Fruit fly (Drosophila melanogaster) whole organism: ENCODE data around the gene ppk21.

Source experiments
- psq ChIP-seq: fragments of >200 bp; optimal IDR thresholded peaks from 2 replicates; lab custom pipeline; 2017
- usp ChIP-seq: fragments of >200 bp; optimal IDR thresholded peaks from 2 replicates; lab custom pipeline; 2017; ENCODE audit warnings: missing biosample characterization, missing genetic modification characterization, mixed read lengths

DNA sequence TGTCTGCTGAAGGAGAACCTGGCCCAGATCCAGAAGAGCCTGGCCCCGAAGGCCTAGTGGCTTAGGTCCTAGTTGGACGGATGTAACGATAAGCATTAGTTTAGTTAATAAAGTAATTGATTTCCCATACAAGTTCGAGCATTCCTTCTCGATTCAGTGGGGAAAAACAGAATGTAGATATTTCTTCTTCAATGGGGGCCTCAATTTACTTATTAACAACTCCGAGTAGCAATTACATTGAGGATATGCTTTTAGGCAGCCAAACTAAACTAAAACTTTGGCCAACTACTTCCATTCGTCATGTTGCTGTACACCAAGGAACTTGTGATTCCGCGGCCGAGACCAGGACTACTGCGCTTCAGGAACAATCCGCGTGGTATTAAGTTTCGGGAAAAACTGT, 7.6 kb downstream of the ppk21 start, which contains the start of gene ppk19:
- TF ChIP-seq psq (lab: Kevin White, UChicago) (no peak), usp (GFP tag; lab: Kevin White, UChicago) (no peak)
